Worm (Caenorhabditis elegans) whole organism, mixed stage, embryonic: Measurements from ENCODE around the gene cyp-34A9.

Experiments used
- M03D4.4 ChIP-seq: sonication (generic microtip); optimal IDR thresholded peaks from 2 replicates; lab custom pipeline; 2017; ENCODE audit warnings: mild to moderate bottlenecking, missing genetic modification characterization, missing compliant biosample characterization
- bed-3 ChIP-seq: fragments of 200-800 bp; sonication (Bioruptor generic); optimal IDR thresholded peaks from 3 replicates; lab custom pipeline; 2018; ENCODE audit warnings: mild to moderate bottlenecking, missing genetic modification characterization, moderate library complexity, missing compliant biosample characterization
- blmp-1 ChIP-seq: fragments of 150-350 bp; optimal IDR thresholded peaks from 2 replicates; lab custom pipeline; 2014; ENCODE audit warnings: missing biosample characterization, missing genetic modification characterization
- ceh-39 ChIP-seq: fragments of 150-350 bp; optimal IDR thresholded peaks from 2 replicates; lab custom pipeline; 2014; ENCODE audit warnings: missing biosample characterization, missing genetic modification characterization
- ceh-43 ChIP-seq: fragments of 200-800 bp; sonication (Bioruptor generic); optimal IDR thresholded peaks from 2 replicates; lab custom pipeline; 2018; ENCODE audit warnings: mild to moderate bottlenecking, missing genetic modification characterization, moderate library complexity, missing compliant biosample characterization
- ceh-83 ChIP-seq: fragments of 200-800 bp; sonication (Bioruptor generic); optimal IDR thresholded peaks from 2 replicates; lab custom pipeline; 2018; ENCODE audit warnings: mild to moderate bottlenecking, missing genetic modification characterization, missing compliant biosample characterization
- ces-1 ChIP-seq: fragments of 150-350 bp; optimal IDR thresholded peaks from 2 replicates; lab custom pipeline; 2014; ENCODE audit warnings: missing biosample characterization, missing genetic modification reagents, missing genetic modification characterization
- cnd-1 ChIP-seq: fragments of 200-800 bp; sonication (Bioruptor generic); optimal IDR thresholded peaks from 2 replicates; lab custom pipeline; 2018; ENCODE audit warnings: mild to moderate bottlenecking, missing genetic modification characterization, missing compliant biosample characterization
- drap-1 ChIP-seq: fragments of 200-800 bp; sonication (Bioruptor generic); optimal IDR thresholded peaks from 3 replicates; lab custom pipeline; 2018; ENCODE audit warnings: mild to moderate bottlenecking, missing genetic modification characterization, missing compliant biosample characterization
- elt-3 ChIP-seq: fragments of 150-350 bp; optimal IDR thresholded peaks from 2 replicates; lab custom pipeline; 2014; ENCODE audit warnings: missing biosample characterization, missing genetic modification characterization
- flh-1 ChIP-seq: fragments of 200-800 bp; sonication (Bioruptor generic); optimal IDR thresholded peaks from 2 replicates; lab custom pipeline; 2018; ENCODE audit warnings: mild to moderate bottlenecking, missing genetic modification characterization, moderate library complexity, missing compliant biosample characterization
- ham-2 ChIP-seq: fragments of 200-800 bp; sonication (Bioruptor generic); optimal IDR thresholded peaks from 2 replicates; lab custom pipeline; 2018; ENCODE audit warnings: mild to moderate bottlenecking, missing genetic modification characterization, missing compliant biosample characterization
- hlh-1 ChIP-seq: fragments of 150-350 bp; optimal IDR thresholded peaks from 2 replicates; lab custom pipeline; 2014; ENCODE audit warnings: missing biosample characterization, missing genetic modification reagents, missing genetic modification characterization
- lin-13 ChIP-seq: fragments of 150-350 bp; optimal IDR thresholded peaks from 2 replicates; lab custom pipeline; 2014; ENCODE audit warnings: missing biosample characterization, missing genetic modification characterization
- lin-32 ChIP-seq: fragments of 200-800 bp; sonication (Bioruptor generic); optimal IDR thresholded peaks from 2 replicates; lab custom pipeline; 2018; ENCODE audit warnings: mild to moderate bottlenecking, missing genetic modification characterization, missing compliant biosample characterization
- lsy-2 ChIP-seq: fragments of 150-350 bp; optimal IDR thresholded peaks from 2 replicates; lab custom pipeline; 2014; ENCODE audit warnings: missing biosample characterization, missing genetic modification characterization
- mab-5 ChIP-seq: fragments of 150-350 bp; optimal IDR thresholded peaks from 2 replicates; lab custom pipeline; 2014; ENCODE audit warnings: missing biosample characterization, missing genetic modification characterization
- mep-1 ChIP-seq: fragments of 150-350 bp; optimal IDR thresholded peaks from 2 replicates; lab custom pipeline; 2017; ENCODE audit warnings: missing biosample characterization, missing genetic modification reagents, missing genetic modification characterization, inconsistent platforms
- mls-2 ChIP-seq: sonication (generic microtip); optimal IDR thresholded peaks from 2 replicates; lab custom pipeline; 2016; ENCODE audit warnings: mild to moderate bottlenecking, missing genetic modification characterization, moderate library complexity, missing compliant biosample characterization
- nhr-12 ChIP-seq: fragments of 150-350 bp; optimal IDR thresholded peaks from 2 replicates; lab custom pipeline; 2014; ENCODE audit warnings: missing biosample characterization, missing genetic modification characterization
- nhr-2 ChIP-seq: fragments of 150-350 bp; optimal IDR thresholded peaks from 2 replicates; lab custom pipeline; 2014; ENCODE audit warnings: missing biosample characterization, missing genetic modification characterization
- nhr-28 ChIP-seq: fragments of 150-350 bp; optimal IDR thresholded peaks from 2 replicates; lab custom pipeline; 2014; ENCODE audit warnings: missing biosample characterization, missing genetic modification characterization
- nhr-76 ChIP-seq: sonication (generic microtip); optimal IDR thresholded peaks from 2 replicates; lab custom pipeline; 2017; ENCODE audit warnings: missing biosample characterization, missing genetic modification characterization
- pha-4 ChIP-seq: fragments of 150-350 bp; optimal IDR thresholded peaks from 2 replicates; lab custom pipeline; 2018; ENCODE audit warnings: missing biosample characterization, missing genetic modification reagents, missing genetic modification characterization
- sem-2 ChIP-seq: fragments of 200-800 bp; sonication (Bioruptor generic); optimal IDR thresholded peaks from 2 replicates; lab custom pipeline; 2018; ENCODE audit warnings: mild to moderate bottlenecking, missing genetic modification characterization, missing compliant biosample characterization
- snpc-4 ChIP-seq: fragments of 150-350 bp; optimal IDR thresholded peaks from 2 replicates; lab custom pipeline; 2014; ENCODE audit warnings: missing biosample characterization, missing genetic modification characterization
- sptf-1 ChIP-seq: sonication (generic microtip); optimal IDR thresholded peaks from 2 replicates; lab custom pipeline; 2017; ENCODE audit warnings: mild to moderate bottlenecking, missing genetic modification characterization, moderate library complexity, missing compliant biosample characterization
- tbx-8 ChIP-seq: fragments of 200-800 bp; sonication (Bioruptor generic); optimal IDR thresholded peaks from 2 replicates; lab custom pipeline; 2018; ENCODE audit warnings: mild to moderate bottlenecking, missing genetic modification characterization, moderate library complexity, missing compliant biosample characterization
- unc-120 ChIP-seq: sonication (generic microtip); optimal IDR thresholded peaks from 2 replicates; lab custom pipeline; 2017; ENCODE audit warnings: missing genetic modification characterization, missing compliant biosample characterization; ENCODE audit not compliant: poor library complexity, severe bottlenecking
- unc-39 ChIP-seq: fragments of 150-350 bp; optimal IDR thresholded peaks from 2 replicates; lab custom pipeline; 2014; ENCODE audit warnings: missing biosample characterization, missing genetic modification characterization
- unc-62 ChIP-seq: fragments of 150-350 bp; optimal IDR thresholded peaks from 2 replicates; lab custom pipeline; 2014; ENCODE audit warnings: missing biosample characterization, missing genetic modification reagents, missing genetic modification characterization
- zip-8 ChIP-seq: fragments of 150-350 bp; optimal IDR thresholded peaks from 2 replicates; lab custom pipeline; 2014; ENCODE audit warnings: missing biosample characterization, missing genetic modification characterization
- ztf-11 ChIP-seq: fragments of 150-350 bp; optimal IDR thresholded peaks from 2 replicates; lab custom pipeline; 2014; ENCODE audit warnings: missing biosample characterization, missing genetic modification characterization

cyp-34A9 gene

ce11 chrV:3985104-3985503 is 14.8 kb upstream of the cyp-34A9 start:
- no peak for TF ChIP-seq pha-4
- no peak for TF ChIP-seq flh-1
- no peak for TF ChIP-seq tbx-8 (GFP tag; lab: Kevin White, UChicago)
- TF ChIP-seq blmp-1 (tag; lab: Kevin White, UChicago), result no peak
- TF ChIP-seq nhr-28 (tag; lab: Kevin White, UChicago), result no peak
- no peak for TF ChIP-seq ceh-43
- no peak for TF ChIP-seq ceh-83 (GFP tag; lab: Kevin White, UChicago)
- no peak for TF ChIP-seq ces-1
- TF ChIP-seq sem-2, result no peak
- no peak for TF ChIP-seq unc-120 (tag; lab: Kevin White, UChicago)
- no peak for TF ChIP-seq lin-13 (tag; lab: Kevin White, UChicago)
- no peak for TF ChIP-seq mab-5
- no peak for TF ChIP-seq nhr-76 (tag; lab: Kevin White, UChicago)
- no peak for TF ChIP-seq ztf-11 (tag; lab: Kevin White, UChicago)
- no peak for TF ChIP-seq cnd-1 (tag; lab: Kevin White, UChicago)
- TF ChIP-seq elt-3 (tag; lab: Kevin White, UChicago), result no peak
- TF ChIP-seq nhr-12 (tag; lab: Kevin White, UChicago), result no peak
- no peak for TF ChIP-seq ham-2 (GFP tag; lab: Kevin White, UChicago)
- no peak for TF ChIP-seq unc-62 (GFP tag; lab: Kevin White, UChicago)

ce11 chrV:3984178-3984577 is 13.8 kb upstream of the cyp-34A9 start, which contains the start of gene nlp-29:
nlp-29 (plus strand) TSS chrV:3984425.
- TF ChIP-seq nhr-76 (tag; lab: Kevin White, UChicago) (no peak), nhr-2 (tag; lab: Kevin White, UChicago) (no peak), mls-2 (tag; lab: Kevin White, UChicago) (no peak), cnd-1 (tag; lab: Kevin White, UChicago) (no peak), M03D4.4 (tag; lab: Kevin White, UChicago) (no peak), unc-120 (tag; lab: Kevin White, UChicago) (no peak), mep-1 (tag; lab: Kevin White, UChicago) (no peak), mab-5 (no peak), lsy-2 (tag; lab: Kevin White, UChicago) (no peak), lin-13 (tag; lab: Kevin White, UChicago) (no peak), hlh-1 (no peak), nhr-28 (tag; lab: Kevin White, UChicago) (no peak), ceh-83 (GFP tag; lab: Kevin White, UChicago) (no peak), pha-4 (no peak), ham-2 (GFP tag; lab: Kevin White, UChicago) (no peak), zip-8 (tag; lab: Kevin White, UChicago) (no peak), sptf-1 (no peak), ceh-39 (tag; lab: Kevin White, UChicago) (no peak), ceh-43 (no peak)

ce11 chrV:3981680-3982079 is 11.3 kb upstream of the cyp-34A9 start, which contains the start of gene nlp-30:
nlp-30 (plus strand) TSS chrV:3981980.
- TF ChIP-seq zip-8 (tag; lab: Kevin White, UChicago), result no peak
- no peak for TF ChIP-seq nhr-76 (tag; lab: Kevin White, UChicago)
- no peak for TF ChIP-seq drap-1 (GFP tag; lab: Kevin White, UChicago)
- TF ChIP-seq lin-32 (GFP tag; lab: Kevin White, UChicago), result no peak
- TF ChIP-seq ces-1, result no peak
- no peak for TF ChIP-seq blmp-1 (tag; lab: Kevin White, UChicago)
- no peak for TF ChIP-seq ceh-83 (GFP tag; lab: Kevin White, UChicago)
- TF ChIP-seq flh-1, result no peak
- no peak for TF ChIP-seq ceh-43
- TF ChIP-seq bed-3 (GFP tag; lab: Kevin White, UChicago), result no peak
- no peak for TF ChIP-seq cnd-1 (tag; lab: Kevin White, UChicago)
- no peak for TF ChIP-seq snpc-4 (tag; lab: Kevin White, UChicago)
- TF ChIP-seq ceh-39 (tag; lab: Kevin White, UChicago), result no peak
- TF ChIP-seq pha-4, result no peak
- no peak for TF ChIP-seq tbx-8 (GFP tag; lab: Kevin White, UChicago)
- TF ChIP-seq lin-13 (tag; lab: Kevin White, UChicago), result no peak
- no peak for TF ChIP-seq unc-39 (tag; lab: Kevin White, UChicago)
- no peak for TF ChIP-seq sptf-1
- TF ChIP-seq sem-2, result no peak
